ENCODE assay signal across 1 worm cellular context in the genomic region with DNA sequence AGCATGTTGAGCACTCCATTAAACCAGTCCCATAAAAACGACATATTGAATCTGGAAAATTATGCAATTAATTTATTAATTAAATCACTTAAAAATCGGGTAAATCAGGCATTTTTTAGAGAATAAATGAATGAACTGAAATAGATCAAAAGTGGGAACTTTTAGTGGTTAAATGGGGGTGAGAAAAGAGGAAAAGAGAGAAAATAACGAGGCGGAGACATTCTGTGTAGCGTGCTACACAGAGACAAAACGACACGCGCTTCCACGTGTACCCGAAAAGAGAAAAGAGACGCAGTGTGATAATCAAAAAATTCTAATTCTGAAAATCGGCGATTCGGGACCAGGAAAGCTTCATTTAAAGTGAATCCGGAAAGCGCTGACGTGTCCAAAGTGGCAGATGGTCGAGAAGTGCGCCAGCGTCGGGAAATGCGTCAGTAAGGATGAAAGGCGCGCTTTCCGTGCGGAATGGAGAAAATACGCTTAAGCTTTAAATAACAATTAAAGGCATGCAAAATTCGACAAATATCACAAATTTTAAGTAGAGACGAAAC.
TF ChIP-seq lines count a peak whose summit lies in the region.

A gene (minus strand): TSS at position 51 of the 551 bp plus-strand sequence.

TF ChIP-seq in whole organism, L1 larva, 84 proteins besides CTCF, POLR2A, EP300 and RAD21 (continued from another document):
- no peak for TF ChIP-seq mef-2 (tag; optimal IDR thresholded peaks at IDR 0.05; lab: Kevin White, UChicago)
- TF ChIP-seq nhr-77 (tag; optimal IDR thresholded peaks at IDR 0.05; lab: Kevin White, UChicago): peak; percentile 64
- TF ChIP-seq mep-1 (tag; optimal IDR thresholded peaks at IDR 0.05; lab: Kevin White, UChicago): peak; percentile 95
- peak; percentile 72 for TF ChIP-seq pax-3 (tag; optimal IDR thresholded peaks at IDR 0.05; lab: Kevin White, UChicago)
- TF ChIP-seq pqm-1 (tag; optimal IDR thresholded peaks at IDR 0.05; lab: Kevin White, UChicago): no peak
- TF ChIP-seq ztf-11 (tag; optimal IDR thresholded peaks at IDR 0.05; lab: Kevin White, UChicago): peak in 1 of 2 experiments; percentile 31
- no peak for TF ChIP-seq lir-3 (tag; optimal IDR thresholded peaks at IDR 0.05; lab: Kevin White, UChicago; ENCODE audit: poor library complexity)
- TF ChIP-seq skn-1 (tag; optimal IDR thresholded peaks at IDR 0.05; lab: Kevin White, UChicago): peak; percentile 48
- TF ChIP-seq C34B4.2 (tag; optimal IDR thresholded peaks at IDR 0.05; lab: Kevin White, UChicago): no peak
- peak; percentile 94 for TF ChIP-seq nhr-47 (tag; optimal IDR thresholded peaks at IDR 0.05; lab: Kevin White, UChicago)
- no peak for TF ChIP-seq pag-3 (tag; optimal IDR thresholded peaks at IDR 0.05; lab: Kevin White, UChicago; ENCODE audit: borderline replicate concordance, insufficient read depth)
- peak; percentile 85 to 89 for TF ChIP-seq lsy-2 (tag; optimal IDR thresholded peaks at IDR 0.05; lab: Kevin White, UChicago)
- TF ChIP-seq ceh-8 (GFP tag; optimal IDR thresholded peaks at IDR 0.05; lab: Kevin White, UChicago): peak; percentile 80
- TF ChIP-seq dpl-1 (GFP tag; optimal IDR thresholded peaks at IDR 0.05; lab: Kevin White, UChicago): peak; percentile 58 to 83 (median 80)
- peak; percentile 86 for TF ChIP-seq nhr-20 (tag; optimal IDR thresholded peaks at IDR 0.05; lab: Kevin White, UChicago)
- TF ChIP-seq unc-130 (tag; optimal IDR thresholded peaks at IDR 0.05; lab: Kevin White, UChicago): peak; percentile 35
- TF ChIP-seq unc-86 (tag; optimal IDR thresholded peaks at IDR 0.05; lab: Kevin White, UChicago): peak; percentile 88
- TF ChIP-seq fkh-8 (tag; optimal IDR thresholded peaks at IDR 0.05; lab: Kevin White, UChicago): peak; percentile 71
- peak; percentile 91 for TF ChIP-seq rnt-1 (tag; optimal IDR thresholded peaks at IDR 0.05; lab: Kevin White, UChicago)
- peak; percentile 88 for TF ChIP-seq tbx-2 (tag; optimal IDR thresholded peaks at IDR 0.05; lab: Kevin White, UChicago)
- peak; percentile 90 for TF ChIP-seq snu-23 (GFP tag; optimal IDR thresholded peaks at IDR 0.05; lab: Kevin White, UChicago)
- TF ChIP-seq isw-1 (GFP tag; IDR thresholded peaks at IDR 0.05; lab: Robert Waterston, UW): peak; percentile 74
- peak; percentile 17 for TF ChIP-seq aha-1 (tag; optimal IDR thresholded peaks at IDR 0.05; lab: Kevin White, UChicago)
- no peak for TF ChIP-seq ceh-88 (GFP tag; IDR thresholded peaks at IDR 0.05; lab: Robert Waterston, UW)
- TF ChIP-seq nhr-11 (tag; optimal IDR thresholded peaks at IDR 0.05; lab: Kevin White, UChicago): peak; percentile 44
- peak; percentile 80 for TF ChIP-seq fos-1 (tag; optimal IDR thresholded peaks at IDR 0.05; lab: Kevin White, UChicago)
- no peak for TF ChIP-seq nhr-12 (tag; optimal IDR thresholded peaks at IDR 0.05; lab: Kevin White, UChicago)
